Worm (Caenorhabditis elegans) whole organism, L1 larva: ENCODE results near the gene F28B4.3.

Experiments used
- C34B4.2 ChIP-seq: sonication (generic microtip); optimal IDR thresholded peaks from 2 replicates; lab custom pipeline; 2017; ENCODE audit warnings: mild to moderate bottlenecking, missing genetic modification characterization, missing compliant biosample characterization
- F16B12.6 ChIP-seq: fragments of 150-350 bp; optimal IDR thresholded peaks from 2 replicates; lab custom pipeline; 2014; ENCODE audit warnings: missing biosample characterization, missing genetic modification characterization
- aha-1 ChIP-seq: fragments of 150-350 bp; optimal IDR thresholded peaks from 2 replicates; lab custom pipeline; 2014; ENCODE audit warnings: missing biosample characterization, missing genetic modification characterization
- alr-1 ChIP-seq: fragments of 200-800 bp; sonication (Bioruptor generic); optimal IDR thresholded peaks from 2 replicates; lab custom pipeline; 2018; ENCODE audit warnings: borderline replicate concordance, mild to moderate bottlenecking, missing genetic modification characterization, missing compliant biosample characterization
- aly-2 ChIP-seq: fragments of 150-350 bp; optimal IDR thresholded peaks from 2 replicates; lab custom pipeline; 2014; ENCODE audit warnings: missing biosample characterization, missing genetic modification characterization
- ama-1 ChIP-seq: fragments of 150-350 bp; optimal IDR thresholded peaks from 2 replicates; lab custom pipeline; 2014
- blmp-1 ChIP-seq: fragments of 150-350 bp; optimal IDR thresholded peaks from 2 replicates; lab custom pipeline; 2014; ENCODE audit warnings: missing biosample characterization, missing genetic modification characterization
- ceh-82 ChIP-seq, 3 experiments: fragments of 150-350 bp in 1 of 3; sonication (generic microtip) in 2 of 3; optimal IDR thresholded peaks; 2 replicates each; lab custom pipeline; 2014 to 2017; ENCODE audit warnings: missing biosample characterization in 3 of 3, missing genetic modification characterization in 3 of 3
- ceh-88 ChIP-seq: fragments of 200-800 bp; sonication (Bioruptor generic); IDR thresholded peaks from 2 replicates; pipeline ENCODE4 v1.3.6; 2022; ENCODE audit warnings: missing genetic modification characterization, missing compliant biosample characterization
- ces-1 ChIP-seq: fragments of 150-350 bp; optimal IDR thresholded peaks from 2 replicates; lab custom pipeline; 2014; ENCODE audit warnings: missing biosample characterization, missing genetic modification reagents, missing genetic modification characterization
- dpl-1 ChIP-seq, 3 experiments: fragments of 150-350 bp in 2 of 3; sonication (generic microtip) in 1 of 3; optimal IDR thresholded peaks; 2 replicates each; lab custom pipeline; 2014 to 2017; ENCODE audit warnings: missing biosample characterization in 3 of 3, missing genetic modification characterization in 3 of 3, missing genetic modification reagents in 3 of 3
- dsc-1 ChIP-seq: sonication (generic microtip); optimal IDR thresholded peaks from 2 replicates; lab custom pipeline; 2016; ENCODE audit warnings: mild to moderate bottlenecking, missing genetic modification characterization, missing compliant biosample characterization
- efl-1 ChIP-seq, 4 experiments: fragments of 150-350 bp; optimal IDR thresholded peaks in 3 of 4; peaks in 1 of 4; 1 replicate in 1 of 4; 2 replicates in 3 of 4; lab custom pipeline; 2014; ENCODE audit warnings: missing biosample characterization in 2 of 4, missing genetic modification characterization in 2 of 4, missing genetic modification reagents in 2 of 4
- egl-27 ChIP-seq, 2 experiments: fragments of 150-350 bp in 1 of 2; sonication (generic microtip); optimal IDR thresholded peaks; 3 replicates each; lab custom pipeline; 2017 to 2018; ENCODE audit warnings: missing biosample characterization in 2 of 2, missing genetic modification characterization in 2 of 2, missing genetic modification reagents in 2 of 2
- elt-2 ChIP-seq: sonication (generic microtip); optimal IDR thresholded peaks from 2 replicates; lab custom pipeline; 2016; ENCODE audit warnings: missing genetic modification characterization, mild to moderate bottlenecking, inconsistent platforms, missing compliant biosample characterization, missing genetic modification reagents
- elt-3 ChIP-seq, 6 experiments: fragments of 150-350 bp in 1 of 6; sonication (generic microtip); optimal IDR thresholded peaks; 2 replicates each; lab custom pipeline; 2017 to 2018; ENCODE audit warnings: missing biosample characterization in 6 of 6, missing genetic modification characterization in 6 of 6, inconsistent platforms in 1 of 6
- lin-14 ChIP-seq: fragments of 200-800 bp; sonication (Bioruptor generic); optimal IDR thresholded peaks from 2 replicates; lab custom pipeline; 2018; ENCODE audit warnings: mild to moderate bottlenecking, missing genetic modification characterization, moderate library complexity, missing compliant biosample characterization
- lin-35 ChIP-seq, 2 experiments: fragments of 150-350 bp; optimal IDR thresholded peaks; 2 replicates each; lab custom pipeline; 2014; ENCODE audit warnings: missing biosample characterization in 2 of 2, missing genetic modification characterization in 2 of 2, missing genetic modification reagents in 2 of 2
- lir-3 ChIP-seq: sonication (generic microtip); optimal IDR thresholded peaks from 2 replicates; lab custom pipeline; 2016; ENCODE audit warnings: mild to moderate bottlenecking, missing genetic modification characterization, moderate library complexity, missing compliant biosample characterization; ENCODE audit not compliant: poor library complexity
- mef-2 ChIP-seq: fragments of 150-350 bp; optimal IDR thresholded peaks from 2 replicates; lab custom pipeline; 2014; ENCODE audit warnings: missing biosample characterization, missing genetic modification characterization
- nhr-237 ChIP-seq: fragments of 150-350 bp; optimal IDR thresholded peaks from 2 replicates; lab custom pipeline; 2014; ENCODE audit warnings: missing biosample characterization, missing genetic modification characterization
- nhr-47 ChIP-seq: sonication (generic microtip); optimal IDR thresholded peaks from 2 replicates; lab custom pipeline; 2016; ENCODE audit warnings: mild to moderate bottlenecking, missing genetic modification characterization, moderate library complexity, missing compliant biosample characterization
- nhr-77 ChIP-seq: fragments of 150-350 bp; optimal IDR thresholded peaks from 2 replicates; lab custom pipeline; 2014; ENCODE audit warnings: missing biosample characterization, missing genetic modification characterization
- pag-3 ChIP-seq: sonication (generic microtip); optimal IDR thresholded peaks from 2 replicates; lab custom pipeline; 2017; ENCODE audit warnings: missing genetic modification characterization, mild to moderate bottlenecking, missing compliant biosample characterization, antibody characterized with exemption, borderline replicate concordance; ENCODE audit not compliant: insufficient read depth
- rnt-1 ChIP-seq: sonication (generic microtip); optimal IDR thresholded peaks from 2 replicates; lab custom pipeline; 2016; ENCODE audit warnings: mild to moderate bottlenecking, missing genetic modification characterization, moderate library complexity, missing compliant biosample characterization
- skn-1 ChIP-seq: fragments of 150-350 bp; optimal IDR thresholded peaks from 2 replicates; lab custom pipeline; 2014; ENCODE audit warnings: missing biosample characterization, missing genetic modification characterization
- snu-23 ChIP-seq: sonication (generic microtip); optimal IDR thresholded peaks from 2 replicates; lab custom pipeline; 2016; ENCODE audit warnings: missing genetic modification characterization, missing compliant biosample characterization
- swsn-7 ChIP-seq: sonication (generic microtip); optimal IDR thresholded peaks from 2 replicates; lab custom pipeline; 2016; ENCODE audit warnings: missing genetic modification characterization, missing compliant biosample characterization
- unc-130 ChIP-seq: fragments of 150-350 bp; optimal IDR thresholded peaks from 2 replicates; lab custom pipeline; 2017; ENCODE audit warnings: missing biosample characterization, missing genetic modification characterization, inconsistent platforms
- unc-30 ChIP-seq: sonication (generic microtip); optimal IDR thresholded peaks from 2 replicates; lab custom pipeline; 2017; ENCODE audit warnings: missing biosample characterization, missing genetic modification characterization
- unc-62 ChIP-seq: fragments of 150-350 bp; optimal IDR thresholded peaks from 2 replicates; lab custom pipeline; 2014; ENCODE audit warnings: missing biosample characterization, missing genetic modification reagents, missing genetic modification characterization
- unc-86 ChIP-seq: sonication (generic microtip); optimal IDR thresholded peaks from 2 replicates; lab custom pipeline; 2016; ENCODE audit warnings: missing genetic modification characterization, missing compliant biosample characterization
- vab-15 ChIP-seq: sonication (generic microtip); optimal IDR thresholded peaks from 2 replicates; lab custom pipeline; 2017; ENCODE audit warnings: missing genotype, mild to moderate bottlenecking, missing genetic modification characterization, missing compliant biosample characterization

Gene F28B4.3

DNA sequence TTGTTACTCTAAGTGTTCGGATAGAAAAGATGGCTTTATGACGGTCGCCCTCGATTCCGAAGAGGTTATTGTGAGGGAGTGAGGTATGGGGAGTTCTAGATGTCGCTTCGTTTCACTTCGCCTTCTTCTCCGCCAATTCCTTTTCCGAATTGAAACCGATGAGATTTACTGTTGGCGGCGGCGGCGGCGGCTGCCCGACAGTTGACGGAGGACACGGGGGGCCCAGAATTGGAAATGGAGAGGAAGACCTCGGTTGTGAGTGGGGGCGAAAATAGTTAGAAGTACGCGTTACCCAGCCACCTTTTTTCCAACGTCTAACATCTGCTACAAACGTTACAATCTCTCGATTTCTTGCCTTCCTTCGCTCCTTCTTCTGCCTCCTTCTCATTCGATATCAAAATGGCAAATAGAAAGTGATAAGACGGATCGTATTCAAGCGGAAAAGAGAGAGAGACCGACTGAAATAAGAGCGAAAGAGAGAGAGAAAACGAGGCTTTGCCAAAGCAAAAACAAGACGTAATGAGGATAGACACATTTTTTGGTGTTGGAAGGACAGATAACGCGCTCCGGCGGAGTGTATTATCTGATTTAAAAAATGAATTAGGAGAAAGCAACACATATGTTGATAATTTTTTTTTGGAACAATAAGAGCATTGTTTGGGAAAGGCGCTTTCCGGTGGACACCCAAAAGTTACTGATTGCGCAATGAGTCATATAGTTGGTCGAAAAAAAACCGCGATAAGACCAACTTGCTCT lies 17.0 kb downstream of the F28B4.3 start:
- TF ChIP-seq blmp-1 (tag; lab: Kevin White, UChicago) (peak; percentile 83), skn-1 (no peak), aly-2 (no peak), ces-1 (GFP tag; lab: Kevin White, UChicago) (no peak), snu-23 (GFP tag; lab: Kevin White, UChicago) (peak; percentile 7), lin-14 (GFP tag; lab: Kevin White, UChicago) (peak; percentile 24), nhr-47 (tag; lab: Kevin White, UChicago) (no peak), nhr-77 (tag; lab: Kevin White, UChicago) (no peak), elt-2 (tag; lab: Kevin White, UChicago) (peak; percentile 61), unc-30 (no peak), mef-2 (tag; lab: Kevin White, UChicago) (no peak), efl-1 (optimal IDR thresholded peaks at IDR 0.05; lab: Kevin White, UChicago) (no peak), efl-1 (GFP tag; optimal IDR thresholded peaks at IDR 0.05 in 1 of 2; lab: Kevin White, UChicago) (peak in 1 of 2 experiments; percentile 69), unc-86 (no peak), rnt-1 (tag; lab: Kevin White, UChicago) (no peak), F16B12.6 (tag; lab: Kevin White, UChicago) (no peak), elt-3 (tag; optimal IDR thresholded peaks at IDR 0.05; lab: Kevin White, UChicago) (peak in 3 of 6 experiments; percentile 21 to 39 (median 23)), lin-35 (GFP tag; optimal IDR thresholded peaks at IDR 0.05; lab: Kevin White, UChicago) (no peak), pag-3 (tag; lab: Kevin White, UChicago) (peak; percentile 60), ceh-82 (tag; optimal IDR thresholded peaks at IDR 0.05; lab: Kevin White, UChicago) (no peak)

DNA sequence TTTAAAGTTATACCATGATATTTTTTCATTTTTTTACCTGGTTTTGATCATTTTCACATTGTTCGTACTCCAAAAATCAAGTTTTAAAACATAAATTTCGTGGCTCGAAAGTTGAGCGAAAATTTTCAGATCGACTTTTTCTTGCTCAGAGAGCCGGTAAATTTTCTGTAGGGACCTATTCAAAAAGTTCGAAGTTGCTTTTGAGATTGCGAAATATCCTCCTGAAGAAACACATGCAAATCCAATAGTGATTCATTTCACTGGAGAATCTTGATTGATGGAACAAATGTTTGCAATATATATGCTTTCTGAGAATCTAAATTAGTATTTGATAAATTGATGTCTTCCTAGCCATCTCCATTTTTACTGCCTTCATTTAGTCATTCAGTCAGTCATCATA lies 18.5 kb downstream of the F28B4.3 start:
- peak; percentile 24 for TF ChIP-seq dsc-1 (tag; lab: Kevin White, UChicago)
- no peak for TF ChIP-seq elt-3 (tag; optimal IDR thresholded peaks at IDR 0.05; lab: Kevin White, UChicago)
- TF ChIP-seq, all 84 proteins: peak for 1

DNA sequence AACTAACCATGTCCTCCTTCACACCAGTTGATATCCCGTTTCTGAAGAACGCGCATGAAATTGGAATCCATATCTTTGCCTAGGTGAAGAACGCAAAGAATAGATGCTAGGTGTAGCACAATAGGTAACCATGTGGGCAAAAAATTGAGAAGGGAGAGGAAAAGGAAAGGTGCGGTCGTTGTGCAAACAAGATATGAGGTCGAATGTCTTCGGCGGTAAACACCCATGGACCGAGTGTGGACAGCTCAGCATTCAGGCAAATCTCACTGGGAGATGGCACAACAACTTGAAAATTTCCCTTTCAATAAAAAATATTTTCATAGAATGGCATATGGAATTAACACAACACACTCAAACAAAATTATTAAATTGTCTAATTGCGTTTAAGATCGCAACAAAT lies 25.7 kb downstream of the F28B4.3 start, which contains the start of gene F28B4.4:
Gene F28B4.4, minus strand, starts transcription at position 101 of the 400 bp plus-strand sequence.
- TF ChIP-seq alr-1 (tag; lab: Kevin White, UChicago) (no peak), aha-1 (tag; lab: Kevin White, UChicago) (no peak), skn-1 (no peak), swsn-7 (tag; lab: Kevin White, UChicago) (no peak), dpl-1 (GFP tag; optimal IDR thresholded peaks at IDR 0.05; lab: Kevin White, UChicago) (no peak), lir-3 (tag; lab: Kevin White, UChicago) (no peak), rnt-1 (tag; lab: Kevin White, UChicago) (no peak), unc-130 (tag; lab: Kevin White, UChicago) (no peak), egl-27 (tag; optimal IDR thresholded peaks at IDR 0.05; lab: Kevin White, UChicago) (no peak), vab-15 (no peak), unc-62 (GFP tag; lab: Kevin White, UChicago) (no peak), efl-1 (optimal IDR thresholded peaks at IDR 0.05; lab: Kevin White, UChicago) (no peak), efl-1 (GFP tag; optimal IDR thresholded peaks at IDR 0.05 in 1 of 2; lab: Kevin White, UChicago) (no peak), C34B4.2 (tag; lab: Kevin White, UChicago) (no peak), elt-3 (tag; optimal IDR thresholded peaks at IDR 0.05; lab: Kevin White, UChicago) (no peak), nhr-237 (tag; lab: Kevin White, UChicago) (no peak), lin-35 (GFP tag; optimal IDR thresholded peaks at IDR 0.05; lab: Kevin White, UChicago) (no peak), blmp-1 (tag; lab: Kevin White, UChicago) (no peak)

DNA sequence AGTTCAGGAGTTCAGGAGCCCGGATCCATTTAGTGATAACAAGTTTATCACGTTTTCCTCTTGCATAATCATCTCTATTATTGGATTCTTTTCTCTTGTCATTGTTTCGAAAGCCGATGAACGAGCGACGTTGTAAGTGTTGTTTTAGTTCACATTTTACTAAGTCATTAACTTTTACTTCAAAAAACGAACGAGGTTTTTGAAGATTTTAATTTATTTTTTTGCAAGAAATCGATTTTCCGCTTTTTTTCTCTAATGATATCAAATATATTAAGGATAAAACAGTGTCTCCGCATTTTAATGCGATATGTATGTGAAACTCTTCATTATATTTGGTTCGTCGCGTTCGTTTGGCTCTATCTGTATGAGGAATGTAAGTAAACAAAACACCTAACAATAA lies 30.4 kb downstream of the F28B4.3 start, which contains the start of gene F28B4.1:
Gene F28B4.1, plus strand, starts transcription at position 301 of the 400 bp plus-strand sequence.
- TF ChIP-seq alr-1 (tag; lab: Kevin White, UChicago) (no peak), ama-1 (lab: Kevin White, UChicago) (no peak), ceh-88 (GFP tag; lab: Robert Waterston, UW) (no peak)
- TF ChIP-seq, all 84 proteins: peak for 0
